Worm (Caenorhabditis elegans): ENCODE results near the gene srsx-22.

Gene srsx-22

DNA sequence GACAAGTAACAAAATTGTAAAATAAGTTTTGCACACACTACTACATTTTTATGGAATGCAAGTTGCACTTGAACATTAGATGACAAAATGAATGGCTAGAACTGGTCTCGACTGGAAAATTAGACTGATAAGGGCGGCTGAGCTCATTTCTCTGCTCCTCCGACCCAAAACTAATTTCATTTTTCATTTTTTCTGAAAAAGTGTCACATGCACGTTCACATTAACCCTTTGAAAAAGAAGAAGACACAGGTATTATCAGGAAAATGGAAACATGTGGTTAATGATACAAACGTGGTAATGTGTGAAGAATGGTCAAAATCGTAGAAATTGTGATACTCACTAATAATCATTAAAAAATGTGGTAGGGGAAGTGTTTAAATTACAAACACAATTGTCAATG, 44.5 kb upstream of the srsx-22 start:
- TF ChIP-seq hlh-1 (tag; optimal IDR thresholded peaks at IDR 0.05) = no peak
- no peak for TF ChIP-seq drap-1 (GFP tag; optimal IDR thresholded peaks at IDR 0.05)
- TF ChIP-seq ham-2 (GFP tag; optimal IDR thresholded peaks at IDR 0.05) = no peak
- TF ChIP-seq bed-3 (GFP tag; optimal IDR thresholded peaks at IDR 0.05) = no peak
- no peak for TF ChIP-seq elt-1 (tag; optimal IDR thresholded peaks at IDR 0.05; ENCODE audit: borderline replicate concordance, insufficient read depth)
- no peak for TF ChIP-seq sptf-1 (tag; optimal IDR thresholded peaks at IDR 0.05)
- no peak for TF ChIP-seq nhr-12 (tag; optimal IDR thresholded peaks at IDR 0.05)
- no peak for TF ChIP-seq ceh-43 (GFP tag; optimal IDR thresholded peaks at IDR 0.05)
- TF ChIP-seq lsy-2 (tag; optimal IDR thresholded peaks at IDR 0.05) = no peak
- TF ChIP-seq elt-3 (tag; optimal IDR thresholded peaks at IDR 0.05) = no peak
- no peak for TF ChIP-seq mls-2 (tag; optimal IDR thresholded peaks at IDR 0.05)
- TF ChIP-seq tbx-8 (GFP tag; optimal IDR thresholded peaks at IDR 0.05) = no peak
- TF ChIP-seq sem-2 (GFP tag; optimal IDR thresholded peaks at IDR 0.05) = no peak
- no peak for TF ChIP-seq nhr-237 (tag; optimal IDR thresholded peaks at IDR 0.05)
- no peak for TF ChIP-seq mep-1 (tag; optimal IDR thresholded peaks at IDR 0.05)
- TF ChIP-seq pha-4 (tag; optimal IDR thresholded peaks at IDR 0.05) = no peak
- no peak for TF ChIP-seq ceh-83 (GFP tag; optimal IDR thresholded peaks at IDR 0.05)

DNA sequence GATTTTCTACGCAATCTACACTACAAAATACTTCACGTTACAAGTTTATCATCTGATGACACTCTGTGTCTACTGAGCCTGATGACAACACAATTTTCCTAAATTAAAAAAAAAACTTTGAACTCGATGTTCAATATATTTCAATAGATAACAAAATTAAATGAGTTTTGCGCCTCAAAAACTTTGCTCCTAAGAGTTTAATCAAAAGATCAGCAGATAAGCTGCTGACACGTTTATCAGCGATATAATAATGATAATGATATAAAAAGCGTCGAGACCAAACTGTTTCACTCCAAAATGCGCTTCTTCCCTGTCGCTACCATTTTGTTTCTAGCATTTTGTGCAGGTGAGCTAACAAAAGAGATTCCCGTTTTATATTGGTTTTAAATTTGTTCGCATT, 43.8 kb upstream of the srsx-22 start, which contains the start of gene clec-218:
TSS of gene clec-218 (plus strand) at position 262 of the 400 bp plus-strand sequence.
- TF ChIP-seq hlh-1 (tag; optimal IDR thresholded peaks at IDR 0.05) (no peak), unc-62 (GFP tag; optimal IDR thresholded peaks at IDR 0.05) (no peak), ztf-11 (tag; optimal IDR thresholded peaks at IDR 0.05) (no peak), lsy-2 (tag; optimal IDR thresholded peaks at IDR 0.05) (no peak), unc-39 (tag; optimal IDR thresholded peaks at IDR 0.05) (no peak), ceh-83 (GFP tag; optimal IDR thresholded peaks at IDR 0.05) (no peak), mls-2 (tag; optimal IDR thresholded peaks at IDR 0.05) (no peak), blmp-1 (tag; optimal IDR thresholded peaks at IDR 0.05) (no peak), lin-13 (tag; optimal IDR thresholded peaks at IDR 0.05) (no peak), nhr-12 (tag; optimal IDR thresholded peaks at IDR 0.05) (no peak)

DNA sequence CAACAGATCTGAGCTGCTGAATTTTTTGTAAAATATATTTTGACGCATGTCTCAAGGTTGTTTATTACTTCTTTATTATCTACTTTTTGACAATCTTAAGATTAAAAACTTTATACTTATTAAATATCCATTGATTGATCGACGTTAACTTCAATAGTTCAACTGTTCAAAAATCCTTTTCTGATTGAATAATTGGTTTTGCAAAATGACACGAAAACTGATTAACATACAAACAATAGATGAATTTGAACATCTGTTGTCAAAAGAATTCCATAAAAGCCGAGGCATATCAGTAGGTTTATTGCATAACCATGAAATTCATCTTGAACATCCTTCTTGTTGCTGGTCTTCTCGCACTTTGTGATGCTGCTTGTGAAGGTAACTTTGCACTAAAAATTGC, 40.3 kb upstream of the srsx-22 start, which contains the start of gene W02D7.12:
TSS of gene W02D7.12 (plus strand) at position 301 of the 400 bp plus-strand sequence.
- TF ChIP-seq unc-39 (tag; optimal IDR thresholded peaks at IDR 0.05) (no peak), mep-1 (tag; optimal IDR thresholded peaks at IDR 0.05) (no peak), drap-1 (GFP tag; optimal IDR thresholded peaks at IDR 0.05) (no peak), tbx-8 (GFP tag; optimal IDR thresholded peaks at IDR 0.05) (no peak), hlh-1 (tag; optimal IDR thresholded peaks at IDR 0.05) (no peak), nhr-2 (tag; optimal IDR thresholded peaks at IDR 0.05) (no peak)

DNA sequence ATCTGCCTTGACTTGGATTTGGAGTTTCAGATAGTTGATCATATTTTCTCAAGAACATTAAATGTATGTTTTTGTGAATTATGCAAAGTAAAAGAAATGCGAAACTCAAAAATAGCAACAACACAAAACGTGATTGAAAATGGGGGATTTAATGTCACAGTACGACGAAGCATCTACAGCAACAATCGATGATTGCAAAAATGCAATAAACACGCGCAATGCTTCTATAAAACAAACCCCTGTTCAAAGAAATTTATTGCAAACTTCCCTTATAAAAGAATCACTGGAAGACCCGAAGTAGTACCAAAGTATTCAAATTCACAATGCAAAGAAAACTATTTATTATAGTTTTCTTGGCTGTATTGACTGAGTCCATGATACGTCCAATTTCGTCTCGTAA, 33.3 kb upstream of the srsx-22 start, which contains the start of gene clec-219:
TSS of gene clec-219 (plus strand) at position 301 of the 400 bp plus-strand sequence.
- TF ChIP-seq bed-3 (GFP tag; optimal IDR thresholded peaks at IDR 0.05) = no peak
- no peak for TF ChIP-seq sem-2 (GFP tag; optimal IDR thresholded peaks at IDR 0.05)
- no peak for TF ChIP-seq nhr-76 (tag; optimal IDR thresholded peaks at IDR 0.05)
- TF ChIP-seq ztf-11 (tag; optimal IDR thresholded peaks at IDR 0.05) = no peak
- no peak for TF ChIP-seq snpc-4 (tag; optimal IDR thresholded peaks at IDR 0.05)
- no peak for TF ChIP-seq nhr-2 (tag; optimal IDR thresholded peaks at IDR 0.05)
- TF ChIP-seq ceh-43 (GFP tag; optimal IDR thresholded peaks at IDR 0.05) = no peak
- no peak for TF ChIP-seq drap-1 (GFP tag; optimal IDR thresholded peaks at IDR 0.05)
- no peak for TF ChIP-seq lin-32 (GFP tag; optimal IDR thresholded peaks at IDR 0.05)
- no peak for TF ChIP-seq elt-1 (tag; optimal IDR thresholded peaks at IDR 0.05; ENCODE audit: borderline replicate concordance, insufficient read depth)
- no peak for TF ChIP-seq ceh-39 (tag; optimal IDR thresholded peaks at IDR 0.05)

DNA sequence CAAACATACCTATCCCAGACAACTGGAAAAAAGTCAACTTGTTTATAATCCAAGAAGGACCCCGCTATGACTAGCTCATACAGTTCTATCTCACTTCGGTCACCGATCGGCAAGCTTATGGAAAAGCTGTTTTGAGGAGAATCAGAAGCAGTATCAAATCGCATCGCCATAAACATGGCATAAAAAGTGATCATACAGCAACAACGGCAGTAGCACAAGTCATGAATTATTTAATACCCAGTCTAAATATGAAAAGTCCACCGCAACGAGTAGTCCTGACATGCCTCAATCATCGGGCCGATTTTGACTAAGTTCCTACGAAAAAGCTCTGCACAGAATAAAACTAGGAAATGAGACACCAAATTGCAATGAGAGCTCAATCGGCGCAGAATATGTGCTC, 27.9 kb upstream of the srsx-22 start:
- no peak for TF ChIP-seq ham-2 (GFP tag; optimal IDR thresholded peaks at IDR 0.05)
- TF ChIP-seq nhr-237 (tag; optimal IDR thresholded peaks at IDR 0.05) = no peak
- TF ChIP-seq ceh-43 (GFP tag; optimal IDR thresholded peaks at IDR 0.05) = no peak
- no peak for TF ChIP-seq mab-5 (tag; optimal IDR thresholded peaks at IDR 0.05)

DNA sequence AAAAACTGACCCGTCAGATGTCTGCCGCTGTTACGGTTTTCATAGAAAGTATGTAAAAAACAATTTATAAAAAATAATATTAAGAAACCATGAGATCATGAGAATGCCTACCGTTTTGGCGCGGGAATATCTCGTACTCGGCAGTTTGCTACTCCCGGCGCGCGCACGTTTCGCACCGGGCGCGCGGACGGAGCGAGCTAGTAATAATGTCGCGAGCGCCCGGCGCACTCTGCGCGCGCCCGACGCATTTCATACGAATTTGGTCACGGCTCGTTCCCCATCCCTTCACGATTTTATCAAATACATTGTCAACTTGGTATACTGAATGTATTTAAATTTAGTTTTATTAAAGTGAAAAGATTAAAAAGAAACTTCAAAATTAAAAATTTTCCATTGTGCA, 25.6 kb upstream of the srsx-22 start:
- no peak for TF ChIP-seq mep-1 (tag; optimal IDR thresholded peaks at IDR 0.05)
- TF ChIP-seq ceh-43 (GFP tag; optimal IDR thresholded peaks at IDR 0.05) = no peak
- no peak for TF ChIP-seq lin-32 (GFP tag; optimal IDR thresholded peaks at IDR 0.05)
- TF ChIP-seq nhr-237 (tag; optimal IDR thresholded peaks at IDR 0.05) = no peak
- TF ChIP-seq elt-3 (tag; optimal IDR thresholded peaks at IDR 0.05) = no peak

Measured in whole organism, mixed stage, embryonic.